Worm (Caenorhabditis elegans) whole organism, L3 larva: ENCODE data around the gene C54E4.1.
A peak's percentile ranks its signal among the peaks of the same experiment; 100 is the strongest.

Source experiments
- R02D3.7 ChIP-seq: fragments of 150-350 bp; optimal IDR thresholded peaks from 2 replicates; lab custom pipeline; 2014; ENCODE audit warnings: missing biosample characterization, missing genetic modification characterization
- ZK546.5 ChIP-seq: sonication (generic microtip); optimal IDR thresholded peaks from 2 replicates; lab custom pipeline; 2017; ENCODE audit warnings: missing biosample characterization, missing genetic modification characterization
- aly-2 ChIP-seq: fragments of 150-350 bp; optimal IDR thresholded peaks from 2 replicates; lab custom pipeline; 2014; ENCODE audit warnings: missing biosample characterization, missing genetic modification characterization
- ceh-28 ChIP-seq: fragments of 150-350 bp; optimal IDR thresholded peaks from 2 replicates; lab custom pipeline; 2014; ENCODE audit warnings: missing biosample characterization, missing genetic modification reagents, missing genetic modification characterization
- ceh-82 ChIP-seq: fragments of 150-350 bp; optimal IDR thresholded peaks from 2 replicates; lab custom pipeline; 2014; ENCODE audit warnings: missing biosample characterization, missing genetic modification characterization
- daf-12 ChIP-seq: fragments of 150-350 bp; optimal IDR thresholded peaks from 2 replicates; lab custom pipeline; 2014; ENCODE audit warnings: missing biosample characterization, missing genetic modification reagents, missing genetic modification characterization
- egl-27 ChIP-seq: sonication (generic microtip); optimal IDR thresholded peaks from 4 replicates; lab custom pipeline; 2017; ENCODE audit warnings: missing biosample characterization, missing genetic modification reagents, missing genetic modification characterization
- egl-5 ChIP-seq: fragments of 150-350 bp; optimal IDR thresholded peaks from 2 replicates; lab custom pipeline; 2017; ENCODE audit warnings: missing biosample characterization, missing genetic modification reagents, missing genetic modification characterization, inconsistent platforms
- elt-1 ChIP-seq: fragments of 150-350 bp; optimal IDR thresholded peaks from 2 replicates; lab custom pipeline; 2014; ENCODE audit warnings: missing biosample characterization, missing genetic modification characterization
- elt-2 ChIP-seq: sonication (generic microtip); optimal IDR thresholded peaks from 2 replicates; lab custom pipeline; 2016; ENCODE audit warnings: missing genetic modification reagents, mild to moderate bottlenecking, missing genetic modification characterization, missing compliant biosample characterization
- elt-3 ChIP-seq, 3 experiments: fragments of 150-350 bp in 1 of 3; sonication (generic microtip) in 2 of 3; optimal IDR thresholded peaks; 2 replicates in 2 of 3; 4 replicates in 1 of 3; lab custom pipeline; 2014 to 2017; ENCODE audit warnings: missing biosample characterization in 3 of 3, missing genetic modification characterization in 3 of 3
- eor-1 ChIP-seq, 2 experiments: fragments of 150-350 bp; optimal IDR thresholded peaks; 2 replicates each; lab custom pipeline; 2014 to 2018; ENCODE audit warnings: missing biosample characterization in 2 of 2, missing genetic modification characterization in 2 of 2
- fkh-10 ChIP-seq: sonication (generic microtip); optimal IDR thresholded peaks from 2 replicates; lab custom pipeline; 2017; ENCODE audit warnings: missing biosample characterization, missing genetic modification reagents, missing genetic modification characterization
- jun-1 ChIP-seq: fragments of 150-350 bp; optimal IDR thresholded peaks from 2 replicates; lab custom pipeline; 2014; ENCODE audit warnings: missing biosample characterization, missing genetic modification reagents, missing genetic modification characterization
- lin-15B ChIP-seq: fragments of 150-350 bp; optimal IDR thresholded peaks from 2 replicates; lab custom pipeline; 2014; ENCODE audit warnings: missing biosample characterization, missing genetic modification characterization
- lin-39 ChIP-seq: fragments of 150-350 bp; optimal IDR thresholded peaks from 2 replicates; lab custom pipeline; 2018; ENCODE audit warnings: missing biosample characterization, missing genetic modification reagents, missing genetic modification characterization
- lsy-12 ChIP-seq: sonication (generic microtip); optimal IDR thresholded peaks from 2 replicates; lab custom pipeline; 2016; ENCODE audit warnings: mild to moderate bottlenecking, missing genetic modification characterization, missing compliant biosample characterization
- mdl-1 ChIP-seq: fragments of 150-350 bp; optimal IDR thresholded peaks from 2 replicates; lab custom pipeline; 2014; ENCODE audit warnings: missing biosample characterization, missing genetic modification characterization
- nfya-1 ChIP-seq: sonication (generic microtip); optimal IDR thresholded peaks from 2 replicates; lab custom pipeline; 2017; ENCODE audit warnings: missing genetic modification characterization, mild to moderate bottlenecking, missing compliant biosample characterization, antibody characterized with exemption, moderate library complexity; ENCODE audit not compliant: insufficient read depth
- nhr-11 ChIP-seq: fragments of 150-350 bp; optimal IDR thresholded peaks from 2 replicates; lab custom pipeline; 2014; ENCODE audit warnings: missing biosample characterization, missing genetic modification characterization
- nhr-12 ChIP-seq: fragments of 150-350 bp; optimal IDR thresholded peaks from 2 replicates; lab custom pipeline; 2014; ENCODE audit warnings: missing biosample characterization, missing genetic modification characterization
- nhr-23 ChIP-seq: fragments of 150-350 bp; optimal IDR thresholded peaks from 2 replicates; lab custom pipeline; 2014; ENCODE audit warnings: missing biosample characterization, missing genetic modification reagents, missing genetic modification characterization
- nhr-237 ChIP-seq: fragments of 150-350 bp; optimal IDR thresholded peaks from 2 replicates; lab custom pipeline; 2014; ENCODE audit warnings: missing biosample characterization, missing genetic modification characterization
- nhr-25 ChIP-seq: sonication (generic microtip); optimal IDR thresholded peaks from 2 replicates; lab custom pipeline; 2017; ENCODE audit warnings: missing biosample characterization, missing genetic modification characterization
- nhr-28 ChIP-seq: fragments of 150-350 bp; optimal IDR thresholded peaks from 2 replicates; lab custom pipeline; 2014; ENCODE audit warnings: missing biosample characterization, missing genetic modification characterization
- nhr-43 ChIP-seq: sonication (generic microtip); optimal IDR thresholded peaks from 2 replicates; lab custom pipeline; 2016; ENCODE audit warnings: mild to moderate bottlenecking, missing genetic modification characterization, missing compliant biosample characterization; ENCODE audit not compliant: poor library complexity, severe bottlenecking
- nhr-76 ChIP-seq: fragments of 150-350 bp; sonication (generic microtip); optimal IDR thresholded peaks from 5 replicates; lab custom pipeline; 2014; ENCODE audit warnings: missing biosample characterization, missing genetic modification characterization
- nhr-77 ChIP-seq: fragments of 150-350 bp; optimal IDR thresholded peaks from 2 replicates; lab custom pipeline; 2014; ENCODE audit warnings: missing biosample characterization, missing genetic modification characterization
- pqm-1 ChIP-seq: fragments of 150-350 bp; optimal IDR thresholded peaks from 2 replicates; lab custom pipeline; 2017; ENCODE audit warnings: missing biosample characterization, missing genetic modification characterization, inconsistent platforms
- sea-2 ChIP-seq: fragments of 150-350 bp; sonication (generic microtip); optimal IDR thresholded peaks from 4 replicates; lab custom pipeline; 2014; ENCODE audit warnings: missing biosample characterization, missing genetic modification reagents, missing genetic modification characterization
- skn-1 ChIP-seq: fragments of 150-350 bp; optimal IDR thresholded peaks from 2 replicates; lab custom pipeline; 2014; ENCODE audit warnings: missing biosample characterization, missing genetic modification characterization
- snpc-4 ChIP-seq: fragments of 150-350 bp; optimal IDR thresholded peaks from 2 replicates; lab custom pipeline; 2014; ENCODE audit warnings: missing biosample characterization, missing genetic modification characterization
- tbx-2 ChIP-seq: sonication (generic microtip); optimal IDR thresholded peaks from 2 replicates; lab custom pipeline; 2016; ENCODE audit warnings: mild to moderate bottlenecking, missing genetic modification characterization, missing compliant biosample characterization
- unc-62 ChIP-seq: fragments of 150-350 bp; sonication (generic microtip); optimal IDR thresholded peaks from 4 replicates; lab custom pipeline; 2014; ENCODE audit warnings: missing biosample characterization, missing genetic modification reagents, missing genetic modification characterization
- ztf-11 ChIP-seq: fragments of 150-350 bp; optimal IDR thresholded peaks from 2 replicates; lab custom pipeline; 2014; ENCODE audit warnings: missing biosample characterization, missing genetic modification characterization
- ztf-4 ChIP-seq: fragments of 150-350 bp; optimal IDR thresholded peaks from 2 replicates; lab custom pipeline; 2014; ENCODE audit warnings: missing biosample characterization, missing genetic modification characterization

The C54E4.1 gene

ce11 chrIV:2175291-2175690 is at the start of gene C54E4.1:
Gene C54E4.1, plus strand, starts transcription at chrIV:2175591.
- TF ChIP-seq nhr-76 (tag; lab: Kevin White, UChicago) (no peak), aly-2 (tag; lab: Kevin White, UChicago) (no peak), nhr-11 (tag; lab: Kevin White, UChicago) (no peak), eor-1 (tag; optimal IDR thresholded peaks at IDR 0.05; lab: Kevin White, UChicago) (no peak), sea-2 (GFP tag; lab: Kevin White, UChicago) (no peak), elt-3 (tag; optimal IDR thresholded peaks at IDR 0.05; lab: Kevin White, UChicago) (no peak), daf-12 (no peak), nhr-25 (tag; lab: Kevin White, UChicago) (no peak), nhr-237 (no peak), fkh-10 (GFP tag; lab: Kevin White, UChicago) (no peak), nhr-77 (tag; lab: Kevin White, UChicago) (no peak), nhr-12 (tag; lab: Kevin White, UChicago) (no peak), nhr-28 (tag; lab: Kevin White, UChicago) (no peak), unc-62 (GFP tag; lab: Kevin White, UChicago) (no peak), lin-15B (tag; lab: Kevin White, UChicago) (no peak), elt-1 (no peak)

- TF ChIP-seq nhr-43 (tag; lab: Kevin White, UChicago) (no peak), ceh-82 (tag; lab: Kevin White, UChicago) (no peak), aly-2 (tag; lab: Kevin White, UChicago) (no peak), nhr-12 (tag; lab: Kevin White, UChicago) (no peak), lin-39 (no peak), nhr-77 (tag; lab: Kevin White, UChicago) (no peak), ztf-11 (tag; lab: Kevin White, UChicago) (no peak), jun-1 (no peak), egl-5 (no peak), mdl-1 (tag; lab: Kevin White, UChicago) (no peak), lsy-12 (no peak), nhr-11 (tag; lab: Kevin White, UChicago) (no peak)
Measured at ce11 chrIV:2127375-2127774, 48.0 kb upstream of the C54E4.1 start.

ce11 chrIV:2128761-2129160 is 46.6 kb upstream of the C54E4.1 start, which contains the start of gene grl-20:
Gene grl-20, minus strand, starts transcription at chrIV:2128861.
- TF ChIP-seq nhr-23 (tag; lab: Kevin White, UChicago) (no peak), mdl-1 (tag; lab: Kevin White, UChicago) (no peak), ztf-11 (tag; lab: Kevin White, UChicago) (no peak), aly-2 (tag; lab: Kevin White, UChicago) (no peak), R02D3.7 (tag; lab: Kevin White, UChicago) (no peak), pqm-1 (no peak)

ce11 chrIV:2130714-2131113 is 44.7 kb upstream of the C54E4.1 start, which contains the start of gene prmt-6:
Gene prmt-6, plus strand, starts transcription at chrIV:2130965.
- peak; percentile 81 for TF ChIP-seq elt-2 (tag; lab: Kevin White, UChicago)
- no peak for TF ChIP-seq nhr-11 (tag; lab: Kevin White, UChicago)
- peak in 1 of 3 experiments; percentile 26 for TF ChIP-seq elt-3 (tag; optimal IDR thresholded peaks at IDR 0.05; lab: Kevin White, UChicago)
- peak; percentile 17 for TF ChIP-seq pqm-1

- no peak for TF ChIP-seq nhr-11 (tag; lab: Kevin White, UChicago)
- TF ChIP-seq ceh-28: peak; percentile 52
Measured at ce11 chrIV:2133431-2133940, 41.9 kb upstream of the C54E4.1 start, which contains the start of gene C23H5.12. Gene C23H5.12, plus strand, starts transcription at chrIV:2133481.

ce11 chrIV:2136607-2137006 is 38.8 kb upstream of the C54E4.1 start, which contains the start of gene test-1:
Gene test-1, plus strand, starts transcription at chrIV:2136951.
- no peak for TF ChIP-seq ztf-4 (tag; lab: Kevin White, UChicago)
- no peak for TF ChIP-seq lin-39
- TF ChIP-seq snpc-4: no peak
- no peak for TF ChIP-seq tbx-2 (tag; lab: Kevin White, UChicago)
- no peak for TF ChIP-seq ZK546.5 (tag; lab: Kevin White, UChicago)
- no peak for TF ChIP-seq sea-2 (GFP tag; lab: Kevin White, UChicago)
- no peak for TF ChIP-seq skn-1
- TF ChIP-seq egl-27 (tag; lab: Kevin White, UChicago): no peak
- no peak for TF ChIP-seq aly-2 (tag; lab: Kevin White, UChicago)
- TF ChIP-seq nfya-1 (tag; lab: Kevin White, UChicago): no peak
- no peak for TF ChIP-seq mdl-1 (tag; lab: Kevin White, UChicago)
- no peak for TF ChIP-seq fkh-10 (GFP tag; lab: Kevin White, UChicago)
- no peak for TF ChIP-seq pqm-1
- no peak for TF ChIP-seq nhr-76 (tag; lab: Kevin White, UChicago)
- no peak for TF ChIP-seq nhr-43 (tag; lab: Kevin White, UChicago)
- no peak for TF ChIP-seq daf-12
